Fruit fly (Drosophila melanogaster) whole organism, pupa: ENCODE data around the gene CG6654.

Source experiments
- CG10348 ChIP-seq: fragments of 200-800 bp; sonication (Bioruptor generic); IDR thresholded peaks from 2 replicates; pipeline ENCODE4 v1.3.6; 2022; ENCODE audit warnings: missing biosample characterization, missing genetic modification characterization
- CG12605 ChIP-seq: fragments of 200-800 bp; sonication (Bioruptor generic); IDR thresholded peaks from 2 replicates; pipeline ENCODE4 v1.3.6; 2022; ENCODE audit warnings: missing biosample characterization, missing genetic modification characterization
- CG13204 ChIP-seq: fragments of 200-800 bp; sonication (Bioruptor generic); optimal IDR thresholded peaks from 2 replicates; lab custom pipeline; 2018; ENCODE audit warnings: missing biosample characterization, mild to moderate bottlenecking, missing genetic modification characterization, moderate library complexity
- CG14655 ChIP-seq: fragments of 200-800 bp; sonication (Bioruptor generic); optimal IDR thresholded peaks from 3 replicates; lab custom pipeline; 2017; ENCODE audit warnings: mild to moderate bottlenecking, missing biosample characterization, missing genetic modification reagents, missing genetic modification characterization
- CG15710 ChIP-seq: fragments of 200-800 bp; sonication (Bioruptor generic); optimal IDR thresholded peaks from 2 replicates; lab custom pipeline; 2018; ENCODE audit warnings: missing biosample characterization, mild to moderate bottlenecking, missing genetic modification characterization, moderate library complexity
- CG17806 ChIP-seq: fragments of 200-800 bp; sonication (Bioruptor generic); optimal IDR thresholded peaks from 2 replicates; lab custom pipeline; 2018; ENCODE audit warnings: missing biosample characterization, mild to moderate bottlenecking, missing genetic modification characterization, moderate library complexity
- CG32121 ChIP-seq: fragments of 200-800 bp; sonication (Bioruptor generic); IDR thresholded peaks from 2 replicates; pipeline ENCODE4 v1.3.6; 2022; ENCODE audit warnings: missing biosample characterization, missing genetic modification characterization
- CG34367 ChIP-seq: fragments of 200-800 bp; sonication (Bioruptor generic); optimal IDR thresholded peaks from 2 replicates; lab custom pipeline; 2018; ENCODE audit warnings: missing biosample characterization, mild to moderate bottlenecking, missing genetic modification characterization
- CG4496 ChIP-seq: fragments of 200-800 bp; sonication (Bioruptor generic); IDR thresholded peaks from 3 replicates; pipeline ENCODE4 v1.3.6; 2022; ENCODE audit warnings: missing biosample characterization, missing genetic modification characterization
- CG8159 ChIP-seq: fragments of 200-800 bp; sonication (Bioruptor generic); optimal IDR thresholded peaks from 3 replicates; lab custom pipeline; 2018; ENCODE audit warnings: missing biosample characterization, mild to moderate bottlenecking, missing genetic modification characterization, moderate library complexity
- CG8301 ChIP-seq: fragments of 200-800 bp; sonication (Bioruptor generic); optimal IDR thresholded peaks from 2 replicates; lab custom pipeline; 2018; ENCODE audit warnings: missing biosample characterization, mild to moderate bottlenecking, missing genetic modification characterization
- CG9948 ChIP-seq: fragments of 200-800 bp; sonication (Bioruptor generic); optimal IDR thresholded peaks from 2 replicates; lab custom pipeline; 2018; ENCODE audit warnings: missing biosample characterization, mild to moderate bottlenecking, missing genetic modification characterization, moderate library complexity
- D1 ChIP-seq: fragments of 200-800 bp; sonication (Bioruptor generic); optimal IDR thresholded peaks from 2 replicates; lab custom pipeline; 2018; ENCODE audit warnings: missing biosample characterization, mild to moderate bottlenecking, missing genetic modification characterization, moderate library complexity
- EcR ChIP-seq: fragments of 200-800 bp; sonication (Bioruptor generic); optimal IDR thresholded peaks from 3 replicates; lab custom pipeline; 2019; ENCODE audit warnings: missing biosample characterization, missing genetic modification characterization, mild to moderate bottlenecking, moderate library complexity, missing genetic modification reagents
- Ets98B ChIP-seq: fragments of 200-800 bp; sonication (Bioruptor generic); IDR thresholded peaks from 2 replicates; pipeline ENCODE4 v1.3.6; 2022; ENCODE audit warnings: missing biosample characterization, missing genetic modification characterization
- Pif1A ChIP-seq: fragments of 200-800 bp; sonication (Bioruptor generic); optimal IDR thresholded peaks from 3 replicates; lab custom pipeline; 2016; ENCODE audit warnings: missing biosample characterization, missing genetic modification characterization
- Pif1B ChIP-seq: fragments of 200-800 bp; sonication (Bioruptor generic); optimal IDR thresholded peaks from 3 replicates; lab custom pipeline; 2016; ENCODE audit warnings: missing biosample characterization, missing genetic modification characterization
- Snoo ChIP-seq: fragments of 200-800 bp; sonication (Bioruptor generic); optimal IDR thresholded peaks from 3 replicates; lab custom pipeline; 2017; ENCODE audit warnings: missing biosample characterization, mild to moderate bottlenecking, missing genetic modification characterization, inconsistent platforms
- fd96Ca ChIP-seq: fragments of 200-800 bp; sonication (Bioruptor generic); IDR thresholded peaks from 3 replicates; pipeline ENCODE4 v1.3.6; 2022; ENCODE audit warnings: missing biosample characterization, missing genetic modification characterization
- gl ChIP-seq: fragments of 200-800 bp; sonication (Bioruptor generic); optimal IDR thresholded peaks from 2 replicates; lab custom pipeline; 2018; ENCODE audit warnings: missing biosample characterization, mild to moderate bottlenecking, missing genetic modification characterization
- rn ChIP-seq: fragments of 200-800 bp; sonication (Bioruptor generic); IDR thresholded peaks from 2 replicates; pipeline ENCODE4 v1.3.6; 2022; ENCODE audit warnings: missing biosample characterization, missing genetic modification characterization

Gene CG6654

dm6 chr3R:15243046-15243356 is 29.5 kb upstream of the CG6654 start:
- TF ChIP-seq CG4496 (GFP tag; lab: Robert Waterston, UW) (no peak), CG17806 (tag; lab: Kevin White, UChicago) (no peak), CG13204 (GFP tag; lab: Kevin White, UChicago) (no peak), Pif1B (GFP tag; lab: Kevin White, UChicago) (no peak), Ets98B (GFP tag; lab: Robert Waterston, UW) (no peak), CG10348 (no peak), CG9948 (tag; lab: Kevin White, UChicago) (no peak), rn (no peak), CG12605 (GFP tag; lab: Robert Waterston, UW) (no peak), CG8301 (no peak), CG14655 (GFP tag; lab: Kevin White, UChicago) (no peak), fd96Ca (GFP tag; lab: Robert Waterston, UW) (no peak), CG8159 (tag; lab: Kevin White, UChicago) (no peak), D1 (tag; lab: Kevin White, UChicago) (no peak), CG15710 (tag; lab: Kevin White, UChicago) (no peak), Pif1A (no peak), EcR (GFP tag; lab: Kevin White, UChicago) (no peak), Snoo (tag; lab: Kevin White, UChicago) (no peak), CG32121 (GFP tag; lab: Robert Waterston, UW) (no peak), gl (tag; lab: Kevin White, UChicago) (no peak)
- TF ChIP-seq, all 21 proteins: peak for 0

dm6 chr3R:15242186-15243045 is 29.0 kb upstream of the CG6654 start, which contains the start of the genes tefu and Hsc70-4:
Gene tefu (minus strand): TSS chr3R:15242236.
Gene Hsc70-4 (plus strand): TSS chr3R:15242687.
- TF ChIP-seq rn (peak; percentile 75), CG4496 (GFP tag; lab: Robert Waterston, UW) (peak; percentile 78; the same call in 2 of the 3 replicates), CG34367 (tag; lab: Kevin White, UChicago) (no peak), CG12605 (GFP tag; lab: Robert Waterston, UW) (0 out of 2 replicates have a peak, but pooled peaks have one; percentile 23), CG8159 (tag; lab: Kevin White, UChicago) (peak; percentile 87), CG15710 (tag; lab: Kevin White, UChicago) (peak; percentile 65), Pif1B (GFP tag; lab: Kevin White, UChicago) (no peak), CG13204 (GFP tag; lab: Kevin White, UChicago) (no peak), CG10348 (0 out of 2 replicates have a peak, but pooled peaks have one; percentile 43), CG32121 (GFP tag; lab: Robert Waterston, UW) (peak; percentile 77), EcR (GFP tag; lab: Kevin White, UChicago) (peak; percentile 29), Snoo (tag; lab: Kevin White, UChicago) (peak; percentile 14), CG8301 (no peak), fd96Ca (GFP tag; lab: Robert Waterston, UW) (peak; percentile 80), D1 (tag; lab: Kevin White, UChicago) (no peak), Pif1A (no peak)

- TF ChIP-seq Pif1A (no peak), CG15710 (tag; lab: Kevin White, UChicago) (no peak), CG8301 (no peak), CG34367 (tag; lab: Kevin White, UChicago) (no peak), Pif1B (GFP tag; lab: Kevin White, UChicago) (no peak), CG14655 (GFP tag; lab: Kevin White, UChicago) (no peak), fd96Ca (GFP tag; lab: Robert Waterston, UW) (no peak), D1 (tag; lab: Kevin White, UChicago) (no peak), CG32121 (GFP tag; lab: Robert Waterston, UW) (no peak), rn (no peak), CG13204 (GFP tag; lab: Kevin White, UChicago) (no peak), EcR (GFP tag; lab: Kevin White, UChicago) (no peak)
Observed at dm6 chr3R:15231635-15232138, 18.2 kb upstream of the CG6654 start.

dm6 chr3R:15230285-15230684 is 16.8 kb upstream of the CG6654 start, which contains the start of gene CG34316:
Gene CG34316 (plus strand): TSS chr3R:15230585.
- no peak for TF ChIP-seq CG10348
- no peak for TF ChIP-seq CG34367 (tag; lab: Kevin White, UChicago)
- no peak for TF ChIP-seq CG4496 (GFP tag; lab: Robert Waterston, UW)
- no peak for TF ChIP-seq D1 (tag; lab: Kevin White, UChicago)
- TF ChIP-seq Pif1A, result no peak
- TF ChIP-seq CG17806 (tag; lab: Kevin White, UChicago), result no peak
- no peak for TF ChIP-seq Ets98B (GFP tag; lab: Robert Waterston, UW)

dm6 chr3R:15229329-15229876 is 15.9 kb upstream of the CG6654 start, which contains the start of the genes Art3 and mRpS10:
Gene Art3 (minus strand): TSS chr3R:15229408.
Gene mRpS10 (plus strand): TSS chr3R:15229665.
- TF ChIP-seq rn, result peak; percentile 100
- peak; percentile 100 for TF ChIP-seq CG9948 (tag; lab: Kevin White, UChicago)
- peak; percentile 99 for TF ChIP-seq gl (tag; lab: Kevin White, UChicago)
- peak; percentile 100 for TF ChIP-seq Snoo (tag; lab: Kevin White, UChicago)
- peak; percentile 99 for TF ChIP-seq Pif1A
- peak; percentile 100 for TF ChIP-seq CG17806 (tag; lab: Kevin White, UChicago)
- peak; percentile 100 for TF ChIP-seq Ets98B (GFP tag; lab: Robert Waterston, UW)
- peak; percentile 99 for TF ChIP-seq CG10348
- TF ChIP-seq D1 (tag; lab: Kevin White, UChicago), result no peak
- peak; percentile 100 for TF ChIP-seq CG34367 (tag; lab: Kevin White, UChicago)
- peak; percentile 100 for TF ChIP-seq CG14655 (GFP tag; lab: Kevin White, UChicago)
- TF ChIP-seq CG13204 (GFP tag; lab: Kevin White, UChicago), result no peak
- peak; percentile 100 for TF ChIP-seq CG8301
- peak; percentile 100 for TF ChIP-seq CG32121 (GFP tag; lab: Robert Waterston, UW)
- peak; percentile 100 for TF ChIP-seq CG15710 (tag; lab: Kevin White, UChicago)
- TF ChIP-seq CG8159 (tag; lab: Kevin White, UChicago), result peak; percentile 100
- peak; percentile 89 for TF ChIP-seq fd96Ca (GFP tag; lab: Robert Waterston, UW)
- TF ChIP-seq CG4496 (GFP tag; lab: Robert Waterston, UW), result peak; percentile 100
- peak; percentile 99 for TF ChIP-seq Pif1B (GFP tag; lab: Kevin White, UChicago)
- peak; percentile 100 for TF ChIP-seq CG12605 (GFP tag; lab: Robert Waterston, UW)
- TF ChIP-seq EcR (GFP tag; lab: Kevin White, UChicago), result no peak
